Fruit fly (Drosophila melanogaster): Measurements from ENCODE around the gene CG7384.

Gene CG7384

dm6 chr2L:10474268-10474678 lies 36.0 kb downstream of the CG7384 start, which contains the start of gene RluA-1 (continued):
- no peak for TF ChIP-seq lov (optimal IDR thresholded peaks at IDR 0.05)
- TF ChIP-seq lov (GFP tag; IDR thresholded peaks at IDR 0.05), result peak; percentile 99
- TF ChIP-seq CG1024 (GFP tag; IDR thresholded peaks at IDR 0.05), result peak; percentile 82
- peak; percentile 99 for TF ChIP-seq wor (GFP tag; IDR thresholded peaks at IDR 0.05)
- peak; percentile 100 for TF ChIP-seq ci (GFP tag; IDR thresholded peaks at IDR 0.05)
- peak; percentile 88 for TF ChIP-seq CG8944 (GFP tag; optimal IDR thresholded peaks at IDR 0.05)
- peak; percentile 99 for TF ChIP-seq lmd (GFP tag; IDR thresholded peaks at IDR 0.05)
- peak; percentile 99 for TF ChIP-seq CG17568 (GFP tag; optimal IDR thresholded peaks at IDR 0.05)
- peak; percentile 90 for TF ChIP-seq CG9932 (GFP tag; IDR thresholded peaks at IDR 0.05)
- TF ChIP-seq CG10209 (GFP tag; optimal IDR thresholded peaks at IDR 0.05), result peak; percentile 99
- no peak for TF ChIP-seq CG2129 (GFP tag; IDR thresholded peaks at IDR 0.05; ENCODE audit: partially characterized antibody)
- TF ChIP-seq BEAF-32 (GFP tag; optimal IDR thresholded peaks at IDR 0.05), result peak; percentile 29
- TF ChIP-seq CG8388 (GFP tag; optimal IDR thresholded peaks at IDR 0.05), result peak; percentile 99
- TF ChIP-seq CG17612 (GFP tag; IDR thresholded peaks at IDR 0.05), result peak; percentile 99
- peak; percentile 97 for TF ChIP-seq mirr (GFP tag; optimal IDR thresholded peaks at IDR 0.05)
- peak; percentile 99 for TF ChIP-seq salm (tag; optimal IDR thresholded peaks at IDR 0.05)
- TF ChIP-seq ems (GFP tag; optimal IDR thresholded peaks at IDR 0.05), result peak; percentile 96
- TF ChIP-seq chn (GFP tag; optimal IDR thresholded peaks at IDR 0.05), result peak; percentile 98
- peak; percentile 77 for TF ChIP-seq Dip3 (GFP tag; optimal IDR thresholded peaks at IDR 0.05)
- TF ChIP-seq bowl (GFP tag; IDR thresholded peaks at IDR 0.05), result peak; percentile 99
- TF ChIP-seq CG18476 (GFP tag; optimal IDR thresholded peaks at IDR 0.05), result peak; percentile 98
- peak; percentile 100 for TF ChIP-seq seq (GFP tag; IDR thresholded peaks at IDR 0.05)
- TF ChIP-seq CG9727 (GFP tag; optimal IDR thresholded peaks at IDR 0.05), result peak; percentile 99
- peak; percentile 100 for TF ChIP-seq CG18262 (tag; optimal IDR thresholded peaks at IDR 0.05)
- peak; percentile 99 for TF ChIP-seq twi (tag; optimal IDR thresholded peaks at IDR 0.05)
- TF ChIP-seq esg (GFP tag; conservative IDR thresholded peaks at IDR 0.05), result peak; percentile 98
- peak; percentile 80 for TF ChIP-seq CG13287 (GFP tag; IDR thresholded peaks at IDR 0.05; ENCODE audit: partially characterized antibody)
- peak; percentile 89 for TF ChIP-seq pum (GFP tag; optimal IDR thresholded peaks at IDR 0.05)
- TF ChIP-seq CG17385 (GFP tag; optimal IDR thresholded peaks at IDR 0.05), result peak; percentile 99
- TF ChIP-seq CG15269 (tag; optimal IDR thresholded peaks at IDR 0.05), result peak; percentile 100
- TF ChIP-seq scrt (GFP tag; optimal IDR thresholded peaks at IDR 0.05), result peak; percentile 96
- TF ChIP-seq CG6272 (GFP tag; IDR thresholded peaks at IDR 0.05), result peak; percentile 99
- no peak for TF ChIP-seq Neu2 (GFP tag; optimal IDR thresholded peaks at IDR 0.05; ENCODE audit: borderline replicate concordance)
- peak; percentile 100 for TF ChIP-seq CG8924 (tag; optimal IDR thresholded peaks at IDR 0.05)
- peak; percentile 96 for TF ChIP-seq CG33213 (GFP tag; optimal IDR thresholded peaks at IDR 0.05)
- peak; percentile 99 for TF ChIP-seq Blimp-1 (GFP tag; optimal IDR thresholded peaks at IDR 0.05)
- TF ChIP-seq CG15514 (GFP tag; optimal IDR thresholded peaks at IDR 0.05), result peak; percentile 95
- peak; percentile 55 for TF ChIP-seq Sry-δ (GFP tag; optimal IDR thresholded peaks at IDR 0.05)
- TF ChIP-seq CG13775 (GFP tag; optimal IDR thresholded peaks at IDR 0.05), result peak; percentile 99
- TF ChIP-seq Elba2 (GFP tag; optimal IDR thresholded peaks at IDR 0.05), result peak; percentile 94
- TF ChIP-seq CG6854 (GFP tag; optimal IDR thresholded peaks at IDR 0.05), result peak; percentile 98
- TF ChIP-seq vfl (GFP tag; optimal IDR thresholded peaks at IDR 0.05), result peak; percentile 96
- TF ChIP-seq tup (GFP tag; optimal IDR thresholded peaks at IDR 0.05), result peak; percentile 97
- peak; percentile 98 for TF ChIP-seq CG11696 (GFP tag; IDR thresholded peaks at IDR 0.05)
- TF ChIP-seq dpn (GFP tag; optimal IDR thresholded peaks at IDR 0.05), result peak; percentile 92 to 99
- peak; percentile 97 for TF ChIP-seq sd (tag; optimal IDR thresholded peaks at IDR 0.05)
- TF ChIP-seq CG6254 (GFP tag; optimal IDR thresholded peaks at IDR 0.05), result peak; percentile 98
- peak; percentile 26 for TF ChIP-seq pzg (GFP tag; optimal IDR thresholded peaks at IDR 0.05)
- TF ChIP-seq Sox102F (GFP tag; optimal IDR thresholded peaks at IDR 0.05), result peak; percentile 100
- peak; percentile 41 to 82 for TF ChIP-seq insv (GFP tag; optimal IDR thresholded peaks at IDR 0.05)
